Worm (Caenorhabditis elegans) whole organism, L4 larva: ENCODE measurements around the gene cyp-35A1.
A peak's percentile ranks its signal among the peaks of the same experiment; 100 is the strongest.

Experiments used
- D1046.2 ChIP-seq: fragments of 200-800 bp; sonication (Bioruptor generic); IDR thresholded peaks from 2 replicates; pipeline ENCODE4 v1.3.6; 2022; ENCODE audit warnings: missing genetic modification characterization, missing compliant biosample characterization
- F37D6.2 ChIP-seq: sonication (generic microtip); optimal IDR thresholded peaks from 2 replicates; lab custom pipeline; 2016; ENCODE audit warnings: mild to moderate bottlenecking, missing genetic modification characterization, missing compliant biosample characterization
- F44E2.7 ChIP-seq: fragments of 200-800 bp; sonication (Bioruptor generic); IDR thresholded peaks from 2 replicates; pipeline ENCODE4 v2.1.2; 2022; ENCODE audit warnings: missing genetic modification characterization, missing compliant biosample characterization
- F49E8.2 ChIP-seq: sonication (generic microtip); optimal IDR thresholded peaks from 2 replicates; lab custom pipeline; 2016; ENCODE audit warnings: missing compliant biosample characterization, mild to moderate bottlenecking, missing genetic modification characterization, borderline replicate concordance
- R02D3.7 ChIP-seq: fragments of 150-350 bp; sonication (generic microtip); optimal IDR thresholded peaks from 3 replicates; lab custom pipeline; 2014; ENCODE audit warnings: missing biosample characterization, missing genetic modification characterization
- T26A8.4 ChIP-seq: fragments of 200-800 bp; sonication (Bioruptor generic); IDR thresholded peaks from 2 replicates; pipeline ENCODE4 v1.3.6; 2022; ENCODE audit warnings: missing genetic modification characterization, missing compliant biosample characterization
- Y5F2A.4 ChIP-seq: fragments of 200-800 bp; sonication (Bioruptor generic); optimal IDR thresholded peaks from 2 replicates; lab custom pipeline; 2018; ENCODE audit warnings: mild to moderate bottlenecking, missing genetic modification characterization, missing compliant biosample characterization
- ama-1 ChIP-seq: fragments of 150-350 bp; optimal IDR thresholded peaks from 2 replicates; lab custom pipeline; 2014; ENCODE audit warnings: inconsistent platforms, mixed read lengths
- arid-1 ChIP-seq: fragments of 200-800 bp; sonication (Bioruptor generic); conservative IDR thresholded peaks from 2 replicates; pipeline ENCODE4 v1.3.6; 2022; ENCODE audit warnings: missing genetic modification reagents, missing genetic modification characterization, missing compliant biosample characterization
- ceh-62 ChIP-seq: sonication (generic microtip); optimal IDR thresholded peaks from 2 replicates; lab custom pipeline; 2017; ENCODE audit warnings: missing biosample characterization, missing genetic modification characterization
- ceh-82 ChIP-seq: sonication (generic microtip); optimal IDR thresholded peaks from 2 replicates; lab custom pipeline; 2017; ENCODE audit warnings: missing biosample characterization, missing genetic modification characterization
- cey-2 ChIP-seq: sonication (generic microtip); optimal IDR thresholded peaks from 3 replicates; lab custom pipeline; 2017; ENCODE audit warnings: missing genetic modification characterization, mild to moderate bottlenecking, missing compliant biosample characterization, antibody characterized with exemption, borderline replicate concordance; ENCODE audit not compliant: insufficient read depth
- ctbp-1 ChIP-seq: fragments of 200-800 bp; sonication (Bioruptor generic); IDR thresholded peaks from 2 replicates; pipeline ENCODE4 v1.3.6; 2022; ENCODE audit warnings: missing genetic modification reagents, missing genetic modification characterization, missing compliant biosample characterization
- daf-12 ChIP-seq: fragments of 150-350 bp; optimal IDR thresholded peaks from 2 replicates; lab custom pipeline; 2014; ENCODE audit warnings: missing biosample characterization, missing genetic modification reagents, missing genetic modification characterization
- daf-16 ChIP-seq, 3 experiments: sonication (generic microtip); optimal IDR thresholded peaks; 2 replicates each; lab custom pipeline; 2016 to 2017; ENCODE audit warnings: missing genetic modification characterization in 3 of 3, missing genetic modification reagents in 3 of 3, mild to moderate bottlenecking in 2 of 3, missing compliant biosample characterization in 2 of 3, missing biosample characterization in 1 of 3, moderate library complexity in 1 of 3
- daf-19 ChIP-seq: fragments of 200-800 bp; sonication (Bioruptor generic); conservative IDR thresholded peaks from 2 replicates; pipeline ENCODE4 v1.3.6; 2022; ENCODE audit warnings: missing genetic modification characterization, missing compliant biosample characterization
- daf-8 ChIP-seq: fragments of 200-800 bp; sonication (Bioruptor generic); IDR thresholded peaks from 2 replicates; pipeline ENCODE4 v1.3.6; 2022; ENCODE audit warnings: missing genetic modification characterization, missing compliant biosample characterization
- dmd-6 ChIP-seq: fragments of 200-800 bp; sonication (Bioruptor generic); IDR thresholded peaks from 2 replicates; pipeline ENCODE4 v1.3.6; 2022; ENCODE audit warnings: missing genetic modification reagents, missing genetic modification characterization, missing compliant biosample characterization
- dpl-1 ChIP-seq: fragments of 150-350 bp; optimal IDR thresholded peaks from 2 replicates; lab custom pipeline; 2014; ENCODE audit warnings: missing biosample characterization, missing genetic modification reagents, missing genetic modification characterization
- dve-1 ChIP-seq: sonication (generic microtip); optimal IDR thresholded peaks from 2 replicates; lab custom pipeline; 2017; ENCODE audit warnings: antibody characterized with exemption, mild to moderate bottlenecking, missing genetic modification characterization, missing compliant biosample characterization; ENCODE audit not compliant: insufficient read depth
- egl-27 ChIP-seq: sonication (generic microtip); optimal IDR thresholded peaks from 3 replicates; lab custom pipeline; 2017; ENCODE audit warnings: missing biosample characterization, missing genetic modification reagents, missing genetic modification characterization
- gei-8 ChIP-seq: fragments of 200-800 bp; sonication (Bioruptor generic); optimal IDR thresholded peaks from 2 replicates; lab custom pipeline; 2018; ENCODE audit warnings: mild to moderate bottlenecking, missing genetic modification characterization, missing compliant biosample characterization
- hmg-1.1 ChIP-seq: fragments of 200-800 bp; sonication (Bioruptor generic); IDR thresholded peaks from 2 replicates; pipeline ENCODE4 v1.3.6; 2022; ENCODE audit warnings: missing genetic modification reagents, missing genetic modification characterization, missing compliant biosample characterization
- lin-29 ChIP-seq: fragments of 200-800 bp; sonication (Bioruptor generic); IDR thresholded peaks from 2 replicates; pipeline ENCODE4 v1.3.6; 2022; ENCODE audit warnings: missing genetic modification reagents, missing genetic modification characterization, missing compliant biosample characterization
- lir-3 ChIP-seq: sonication (generic microtip); optimal IDR thresholded peaks from 2 replicates; lab custom pipeline; 2016; ENCODE audit warnings: mild to moderate bottlenecking, missing genetic modification characterization, missing compliant biosample characterization
- mep-1 ChIP-seq: fragments of 150-350 bp; sonication (generic microtip); optimal IDR thresholded peaks from 3 replicates; lab custom pipeline; 2014; ENCODE audit warnings: missing biosample characterization, missing genetic modification characterization
- mes-2 ChIP-seq: sonication (generic microtip); optimal IDR thresholded peaks from 2 replicates; lab custom pipeline; 2016; ENCODE audit warnings: missing genotype, mild to moderate bottlenecking, missing genetic modification characterization, missing compliant biosample characterization; ENCODE audit not compliant: poor library complexity, severe bottlenecking
- mxl-2 ChIP-seq: fragments of 200-800 bp; sonication (Bioruptor generic); conservative IDR thresholded peaks from 2 replicates; pipeline ENCODE4 v1.3.6; 2022; ENCODE audit warnings: missing genetic modification reagents, missing genetic modification characterization, missing compliant biosample characterization
- nhr-10 ChIP-seq: fragments of 150-350 bp; optimal IDR thresholded peaks from 2 replicates; lab custom pipeline; 2014; ENCODE audit warnings: missing biosample characterization, missing genetic modification characterization
- nhr-111 ChIP-seq: fragments of 200-800 bp; sonication (Bioruptor generic); optimal IDR thresholded peaks from 2 replicates; lab custom pipeline; 2018; ENCODE audit warnings: mild to moderate bottlenecking, missing genetic modification characterization, missing compliant biosample characterization
- nhr-237 ChIP-seq: sonication (generic microtip); optimal IDR thresholded peaks from 2 replicates; lab custom pipeline; 2017; ENCODE audit warnings: missing biosample characterization, missing genetic modification characterization
- nhr-25 ChIP-seq: sonication (generic microtip); optimal IDR thresholded peaks from 2 replicates; lab custom pipeline; 2017; ENCODE audit warnings: missing genetic modification characterization, mild to moderate bottlenecking, missing compliant biosample characterization, antibody characterized with exemption, moderate library complexity, borderline replicate concordance; ENCODE audit not compliant: insufficient read depth
- nhr-28 ChIP-seq: fragments of 150-350 bp; optimal IDR thresholded peaks from 2 replicates; lab custom pipeline; 2014; ENCODE audit warnings: missing biosample characterization, missing genetic modification characterization
- nhr-6 ChIP-seq: fragments of 150-350 bp; optimal IDR thresholded peaks from 2 replicates; lab custom pipeline; 2014; ENCODE audit warnings: missing biosample characterization, missing genetic modification characterization
- pha-4 ChIP-seq, 2 experiments: fragments of 150-350 bp in 1 of 2; fragments of 200-800 bp in 1 of 2; sonication (Bioruptor generic) in 1 of 2; IDR thresholded peaks in 1 of 2; optimal IDR thresholded peaks in 1 of 2; 2 replicates each; pipeline versions ENCODE4 v1.3.6 to Lab custom; 2014 to 2022; ENCODE audit warnings: missing genetic modification characterization in 2 of 2, missing genetic modification reagents in 2 of 2, missing biosample characterization in 1 of 2, missing compliant biosample characterization in 1 of 2
- pqm-1 ChIP-seq: sonication (generic microtip); optimal IDR thresholded peaks from 2 replicates; lab custom pipeline; 2017; ENCODE audit warnings: missing biosample characterization, missing genetic modification characterization
- snpc-1.2 ChIP-seq: fragments of 200-800 bp; sonication (Bioruptor generic); IDR thresholded peaks from 2 replicates; pipeline ENCODE4 v1.3.6; 2022; ENCODE audit warnings: missing genetic modification reagents, missing genetic modification characterization, missing compliant biosample characterization
- spr-1 ChIP-seq: sonication (generic microtip); optimal IDR thresholded peaks from 2 replicates; lab custom pipeline; 2016; ENCODE audit warnings: mild to moderate bottlenecking, missing genetic modification characterization, missing compliant biosample characterization
- spr-3 ChIP-seq: fragments of 200-800 bp; sonication (Bioruptor generic); optimal IDR thresholded peaks from 2 replicates; lab custom pipeline; 2018; ENCODE audit warnings: mild to moderate bottlenecking, missing genetic modification characterization, missing compliant biosample characterization
- tra-1 ChIP-seq: fragments of 200-800 bp; sonication (Bioruptor generic); IDR thresholded peaks from 2 replicates; pipeline ENCODE4 v1.3.6; 2022; ENCODE audit warnings: missing genetic modification reagents, missing genetic modification characterization, missing compliant biosample characterization
- unc-62 ChIP-seq, 3 experiments: fragments of 150-350 bp in 1 of 3; sonication (generic microtip); optimal IDR thresholded peaks in 2 of 3; peaks in 1 of 3; 1 replicate in 1 of 3; 2 replicates in 2 of 3; lab custom pipeline; 2014 to 2017; ENCODE audit warnings: missing biosample characterization in 3 of 3, missing genetic modification characterization in 3 of 3, missing genetic modification reagents in 3 of 3, missing genotype in 1 of 3
- zag-1 ChIP-seq: fragments of 150-350 bp; optimal IDR thresholded peaks from 2 replicates; lab custom pipeline; 2014; ENCODE audit warnings: missing biosample characterization, missing genetic modification characterization

The cyp-35A1 gene

DNA sequence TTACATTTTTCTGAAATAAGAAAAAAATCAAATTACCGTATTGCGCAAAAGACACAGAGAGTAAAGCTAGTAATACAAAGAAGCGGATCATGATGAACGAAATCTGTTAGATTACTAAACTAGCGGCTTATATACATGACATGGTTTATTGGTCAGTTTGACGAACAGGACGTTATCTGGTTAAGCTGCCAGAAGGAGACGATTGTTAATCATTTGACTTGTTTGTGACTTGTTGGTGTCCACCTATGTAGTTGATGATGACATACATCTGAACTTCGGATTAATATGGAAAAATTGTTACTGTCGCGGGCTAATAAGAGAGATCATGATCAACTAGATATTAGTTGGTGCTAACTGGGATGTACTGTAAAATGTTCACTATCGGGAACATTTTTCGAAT lies 38.5 kb upstream of the cyp-35A1 start, which contains the start of gene cnc-9:
cnc-9 (minus strand) TSS at position 101 of the 400 bp plus-strand sequence.
- TF ChIP-seq lin-29 (GFP tag; lab: Robert Waterston, UW) (no peak), unc-62 (GFP tag; optimal IDR thresholded peaks at IDR 0.05 in 1 of 2; lab: Kevin White, UChicago) (no peak), unc-62 (tag; optimal IDR thresholded peaks at IDR 0.05; lab: Kevin White, UChicago) (no peak), F49E8.2 (tag; lab: Kevin White, UChicago) (no peak), nhr-237 (no peak), lir-3 (tag; lab: Kevin White, UChicago) (no peak), ama-1 (lab: Kevin White, UChicago) (no peak), ceh-82 (no peak), arid-1 (GFP tag; lab: Robert Waterston, UW) (no peak), spr-3 (GFP tag; lab: Kevin White, UChicago) (no peak), ceh-62 (tag; lab: Kevin White, UChicago) (no peak), snpc-1.2 (GFP tag; lab: Robert Waterston, UW) (no peak)

DNA sequence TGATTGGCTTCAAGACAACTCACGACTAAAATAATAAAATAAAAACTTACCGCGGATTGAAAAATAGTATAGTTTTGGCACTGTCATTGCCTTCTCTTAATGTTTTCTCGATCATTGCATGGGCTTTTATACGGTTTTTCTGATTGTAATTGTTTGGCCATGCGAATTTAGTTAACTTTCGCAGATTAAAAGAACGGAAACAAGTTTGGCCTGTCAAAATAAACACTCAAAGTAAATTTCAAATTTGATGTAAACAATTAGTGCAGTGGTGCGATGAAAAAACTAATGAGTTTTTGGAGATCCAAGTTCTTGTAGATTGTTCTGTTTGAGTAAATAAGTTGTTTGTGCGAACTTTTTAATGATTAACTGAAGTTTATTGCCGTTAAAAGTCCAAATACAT lies 37.6 kb upstream of the cyp-35A1 start, which contains the start of gene gst-41:
gst-41 (minus strand) TSS at position 101 of the 400 bp plus-strand sequence.
- no peak for TF ChIP-seq mep-1 (tag; lab: Kevin White, UChicago)
- TF ChIP-seq T26A8.4 (GFP tag; lab: Robert Waterston, UW) = no peak
- no peak for TF ChIP-seq arid-1 (GFP tag; lab: Robert Waterston, UW)
- no peak for TF ChIP-seq cey-2
- no peak for TF ChIP-seq zag-1
- no peak for TF ChIP-seq spr-1
- no peak for TF ChIP-seq gei-8 (GFP tag; lab: Kevin White, UChicago)
- no peak for TF ChIP-seq mes-2 (tag; lab: Kevin White, UChicago)
- TF ChIP-seq R02D3.7 = no peak
- no peak for TF ChIP-seq F49E8.2 (tag; lab: Kevin White, UChicago)
- TF ChIP-seq nhr-10 (tag; lab: Kevin White, UChicago) = no peak
- TF ChIP-seq daf-19 (GFP tag; lab: Robert Waterston, UW) = no peak
- no peak for TF ChIP-seq D1046.2

DNA sequence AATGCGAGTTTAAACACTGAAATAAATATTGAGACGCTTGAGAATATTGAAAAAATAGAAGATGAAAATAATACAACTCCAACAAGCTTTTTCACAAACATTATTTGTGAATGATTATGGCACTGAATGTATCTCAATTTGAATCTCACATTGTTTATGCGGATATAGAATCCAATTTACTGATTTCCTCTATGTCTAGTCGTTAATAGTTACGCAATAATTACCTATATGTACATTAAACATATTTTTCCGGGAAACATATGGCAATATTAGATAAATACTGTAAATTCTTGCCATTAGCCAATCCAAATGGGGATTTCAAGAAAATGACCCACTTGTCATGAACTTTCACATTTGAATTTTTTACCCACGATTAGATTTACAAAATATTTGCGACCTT lies 33.8 kb upstream of the cyp-35A1 start, which contains the start of gene srx-9:
srx-9 (minus strand) TSS at position 101 of the 400 bp plus-strand sequence.
- TF ChIP-seq unc-62 (GFP tag; optimal IDR thresholded peaks at IDR 0.05 in 1 of 2; lab: Kevin White, UChicago) (peak in 1 of 2 experiments; percentile 2), unc-62 (tag; optimal IDR thresholded peaks at IDR 0.05; lab: Kevin White, UChicago) (no peak), tra-1 (GFP tag; lab: Robert Waterston, UW) (no peak)

DNA sequence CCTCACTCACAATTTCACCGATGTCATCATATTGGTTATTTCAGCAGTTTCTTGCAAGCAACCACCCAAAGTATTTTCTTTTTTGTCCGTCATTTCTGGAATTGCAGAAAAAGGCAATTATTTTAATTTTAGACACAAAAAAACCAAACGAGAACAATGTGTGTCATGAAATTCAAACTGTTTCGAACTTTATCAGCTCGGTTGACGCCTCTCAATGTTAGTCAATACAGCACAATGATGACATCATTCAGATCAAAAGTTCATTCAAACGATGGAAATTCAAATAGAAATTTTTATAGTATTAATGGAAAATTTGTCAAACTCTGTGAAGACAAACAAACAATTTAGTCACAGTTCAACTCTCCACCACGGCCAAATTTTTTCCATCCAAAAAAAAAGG lies 30.4 kb upstream of the cyp-35A1 start, which contains the start of gene fbxa-105:
fbxa-105 (minus strand) TSS at position 97 of the 400 bp plus-strand sequence.
- TF ChIP-seq hmg-1.1 (GFP tag; lab: Robert Waterston, UW) (no peak), mxl-2 (GFP tag; lab: Robert Waterston, UW) (no peak), daf-16 (GFP tag; optimal IDR thresholded peaks at IDR 0.05; lab: Kevin White, UChicago) (no peak), daf-16 (tag; optimal IDR thresholded peaks at IDR 0.05; lab: Kevin White, UChicago) (peak; percentile 59), Y5F2A.4 (GFP tag; lab: Kevin White, UChicago) (no peak), ctbp-1 (GFP tag; lab: Robert Waterston, UW) (no peak), nhr-6 (no peak), tra-1 (GFP tag; lab: Robert Waterston, UW) (no peak), nhr-111 (GFP tag; lab: Kevin White, UChicago) (no peak), egl-27 (tag; lab: Kevin White, UChicago) (no peak), pqm-1 (tag; lab: Kevin White, UChicago) (peak; percentile 77), mes-2 (tag; lab: Kevin White, UChicago) (no peak), daf-8 (GFP tag; lab: Robert Waterston, UW) (no peak), dve-1 (tag; lab: Kevin White, UChicago) (peak; percentile 24), D1046.2 (no peak), dpl-1 (no peak), F37D6.2 (tag; lab: Kevin White, UChicago) (no peak), dmd-6 (no peak; the same call in 1 of the 2 replicates), F44E2.7 (GFP tag; lab: Robert Waterston, UW) (no peak), daf-12 (tag; lab: Kevin White, UChicago) (no peak), pha-4 (GFP tag; IDR thresholded peaks at IDR 0.05; lab: Robert Waterston, UW) (no peak), pha-4 (tag; optimal IDR thresholded peaks at IDR 0.05; lab: Kevin White, UChicago) (no peak), nhr-25 (tag; lab: Kevin White, UChicago) (no peak), F49E8.2 (tag; lab: Kevin White, UChicago) (no peak), nhr-28 (tag; lab: Kevin White, UChicago) (peak; percentile 26), lin-29 (GFP tag; lab: Robert Waterston, UW) (no peak)
